Fruit fly (Drosophila melanogaster) whole organism, embryonic: ENCODE results near the gene AspRS-m.

Source experiments
- CG1024 ChIP-seq: fragments of 200-800 bp; sonication (Bioruptor generic); IDR thresholded peaks from 2 replicates; pipeline ENCODE4 v1.3.6; 2022; ENCODE audit warnings: missing biosample characterization, missing genetic modification characterization
- CG17912 ChIP-seq: fragments of 200-800 bp; sonication (Bioruptor generic); optimal IDR thresholded peaks from 2 replicates; lab custom pipeline; 2018; ENCODE audit warnings: missing biosample characterization, mild to moderate bottlenecking, missing genetic modification characterization
- org-1 ChIP-seq: fragments of 200-800 bp; sonication (Bioruptor generic); optimal IDR thresholded peaks from 2 replicates; lab custom pipeline; 2017; ENCODE audit warnings: missing biosample characterization, missing genetic modification characterization
- pan ChIP-seq, 4 experiments: fragments of >200 bp in 3 of 4; fragments of 200-800 bp in 1 of 4; sonication (Bioruptor generic) in 1 of 4; optimal IDR thresholded peaks in 3 of 4; IDR thresholded peaks in 1 of 4; 2 replicates each; pipeline versions ENCODE4 v1.3.6 to Lab custom; 2017 to 2022; ENCODE audit warnings: missing biosample characterization in 2 of 4, missing genetic modification characterization in 2 of 4, mixed read lengths in 1 of 4
- tup ChIP-seq: fragments of 200-800 bp; sonication (Bioruptor generic); optimal IDR thresholded peaks from 2 replicates; lab custom pipeline; 2016; ENCODE audit warnings: missing biosample characterization, mild to moderate bottlenecking, missing genetic modification characterization, moderate library complexity

DNA sequence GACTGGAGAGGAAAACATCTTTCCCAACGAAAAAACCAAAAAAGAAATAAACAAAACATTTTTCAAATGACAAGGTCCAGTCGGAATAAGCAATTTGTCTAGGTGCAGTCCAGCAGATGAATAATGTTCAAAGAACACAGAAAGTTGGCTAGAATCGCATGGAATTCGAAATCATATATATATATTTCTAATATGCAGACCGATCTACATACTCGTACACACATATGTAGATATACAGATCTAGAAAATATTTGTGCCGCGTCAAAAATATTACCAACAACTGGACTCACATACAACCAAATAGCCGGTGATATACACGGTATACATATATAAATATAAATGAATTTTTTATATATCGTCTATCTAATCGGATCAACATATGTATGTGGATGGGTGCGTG lies 12.8 kb downstream of the AspRS-m start:
- no peak for TF ChIP-seq pan (optimal IDR thresholded peaks at IDR 0.05; lab: Kevin White, UChicago)
- no peak for TF ChIP-seq pan (GFP tag; optimal IDR thresholded peaks at IDR 0.05 in 1 of 2, IDR thresholded peaks at IDR 0.05 in 1 of 2)
- TF ChIP-seq CG17912 (GFP tag; lab: Kevin White, UChicago) = no peak
- no peak for TF ChIP-seq tup (GFP tag; lab: Kevin White, UChicago)
- TF ChIP-seq org-1 = no peak
- no peak for TF ChIP-seq CG1024 (GFP tag; lab: Robert Waterston, UW)
